Comparison of ENCODE assay signal across 1 fruit fly cellular context in genomic region chr2L:10676933-10677714, dm6.
TF ChIP-seq lines count a peak whose summit lies in the region.

Gene CG17104 (plus strand): TSS chr2L:10677198.

TF ChIP-seq in whole organism, embryonic, 481 proteins besides CTCF, POLR2A, EP300 and RAD21 (continued from another document and continues in another):
- TF ChIP-seq CG17385 (GFP tag; optimal IDR thresholded peaks at IDR 0.05; lab: Kevin White, UChicago) (peak; percentile 34), CG3281 (GFP tag; optimal IDR thresholded peaks at IDR 0.05; lab: Kevin White, UChicago) (peak; percentile 33), gem (tag; optimal IDR thresholded peaks at IDR 0.05; lab: Kevin White, UChicago) (peak; percentile 66), CG7357 (GFP tag; IDR thresholded peaks at IDR 0.05; lab: Robert Waterston, UW) (no peak), CG12744 (GFP tag; optimal IDR thresholded peaks at IDR 0.05; lab: Kevin White, UChicago) (no peak), grau (tag; optimal IDR thresholded peaks at IDR 0.05; lab: Kevin White, UChicago) (peak; percentile 56), lbe (GFP tag; optimal IDR thresholded peaks at IDR 0.05; lab: Kevin White, UChicago) (no peak), Trl (optimal IDR thresholded peaks at IDR 0.05; lab: Kevin White, UChicago) (no peak), Trl (GFP tag; optimal IDR thresholded peaks at IDR 0.05; lab: Kevin White, UChicago) (peak; percentile 9), CG1603 (tag; optimal IDR thresholded peaks at IDR 0.05; lab: Kevin White, UChicago) (no peak), slou (GFP tag; optimal IDR thresholded peaks at IDR 0.05; lab: Kevin White, UChicago) (no peak), repo (GFP tag; optimal IDR thresholded peaks at IDR 0.05; lab: Kevin White, UChicago) (no peak), Lhr (GFP tag; optimal IDR thresholded peaks at IDR 0.05; lab: Kevin White, UChicago) (no peak), mam (GFP tag; optimal IDR thresholded peaks at IDR 0.05; lab: Kevin White, UChicago) (peak; percentile 4), CG11504 (tag; optimal IDR thresholded peaks at IDR 0.05; lab: Kevin White, UChicago) (peak; percentile 59), Hr51 (GFP tag; optimal IDR thresholded peaks at IDR 0.05; lab: Kevin White, UChicago) (peak in 1 of 2 experiments; percentile 51), pfk (GFP tag; optimal IDR thresholded peaks at IDR 0.05; lab: Kevin White, UChicago) (no peak), NFAT (GFP tag; IDR thresholded peaks at IDR 0.05; lab: Robert Waterston, UW) (peak; percentile 15; the same call in 1 of the 2 replicates), CG15514 (GFP tag; optimal IDR thresholded peaks at IDR 0.05; lab: Kevin White, UChicago) (peak; percentile 60), pita (GFP tag; optimal IDR thresholded peaks at IDR 0.05; lab: Kevin White, UChicago) (no peak), CG6689 (GFP tag; IDR thresholded peaks at IDR 0.05; lab: Robert Waterston, UW) (no peak), ab (GFP tag; optimal IDR thresholded peaks at IDR 0.05; lab: Kevin White, UChicago) (no peak), Sox100B (GFP tag; optimal IDR thresholded peaks at IDR 0.05; lab: Kevin White, UChicago) (no peak), knrl (GFP tag; IDR thresholded peaks at IDR 0.05; lab: Robert Waterston, UW; ENCODE audit: partially characterized antibody) (no peak), sna (GFP tag; IDR thresholded peaks at IDR 0.05; lab: Robert Waterston, UW; ENCODE audit: partially characterized antibody) (no peak), H2.0 (GFP tag; IDR thresholded peaks at IDR 0.05; lab: Robert Waterston, UW) (0 out of 2 replicates have a peak, but pooled peaks have one; percentile 14), Dll (GFP tag; IDR thresholded peaks at IDR 0.05; lab: Robert Waterston, UW; ENCODE audit: partially characterized antibody) (no peak), CG2120 (GFP tag; optimal IDR thresholded peaks at IDR 0.05; lab: Kevin White, UChicago) (peak; percentile 62), CG3407 (GFP tag; optimal IDR thresholded peaks at IDR 0.05; lab: Kevin White, UChicago) (no peak), ems (GFP tag; optimal IDR thresholded peaks at IDR 0.05; lab: Kevin White, UChicago) (no peak), CG17186 (GFP tag; optimal IDR thresholded peaks at IDR 0.05; lab: Kevin White, UChicago) (no peak), CG4404 (GFP tag; IDR thresholded peaks at IDR 0.05; lab: Robert Waterston, UW) (no peak), Bgb (GFP tag; IDR thresholded peaks at IDR 0.05; lab: Robert Waterston, UW; ENCODE audit: partially characterized antibody) (no peak), Asciz (GFP tag; optimal IDR thresholded peaks at IDR 0.05; lab: Kevin White, UChicago) (peak; percentile 17), sd (tag; optimal IDR thresholded peaks at IDR 0.05; lab: Kevin White, UChicago) (peak; percentile 35), corto (GFP tag; optimal IDR thresholded peaks at IDR 0.05; lab: Kevin White, UChicago) (no peak), CG31441 (GFP tag; IDR thresholded peaks at IDR 0.05; lab: Robert Waterston, UW) (0 out of 2 replicates have a peak, but pooled peaks have one; percentile 13), CG18262 (tag; optimal IDR thresholded peaks at IDR 0.05; lab: Kevin White, UChicago) (no peak), CG17361 (GFP tag; IDR thresholded peaks at IDR 0.05; lab: Robert Waterston, UW) (no peak), zen2 (GFP tag; IDR thresholded peaks at IDR 0.05; lab: Robert Waterston, UW; ENCODE audit: partially characterized antibody) (no peak), CG11695 (GFP tag; IDR thresholded peaks at IDR 0.05; lab: Robert Waterston, UW) (no peak), fd96Cb (tag; optimal IDR thresholded peaks at IDR 0.05; lab: Kevin White, UChicago) (no peak), bsh (GFP tag; optimal IDR thresholded peaks at IDR 0.05; lab: Kevin White, UChicago) (no peak), Atf3 (GFP tag; optimal IDR thresholded peaks at IDR 0.05; lab: Kevin White, UChicago) (no peak), Gsc (GFP tag; IDR thresholded peaks at IDR 0.05; lab: Robert Waterston, UW) (no peak), CG17829 (tag; optimal IDR thresholded peaks at IDR 0.05; lab: Kevin White, UChicago) (no peak), Dbx (GFP tag; IDR thresholded peaks at IDR 0.05; lab: Robert Waterston, UW) (no peak), CG4617 (GFP tag; optimal IDR thresholded peaks at IDR 0.05; lab: Kevin White, UChicago; ENCODE audit: borderline replicate concordance) (no peak), CG7556 (GFP tag; optimal IDR thresholded peaks at IDR 0.05; lab: Kevin White, UChicago) (peak; percentile 32), dysf (GFP tag; IDR thresholded peaks at IDR 0.05; lab: Robert Waterston, UW) (peak; percentile 43; the same call in 1 of the 3 replicates), zfh2 (GFP tag; optimal IDR thresholded peaks at IDR 0.05; lab: Kevin White, UChicago) (no peak), Deaf1 (tag; optimal IDR thresholded peaks at IDR 0.05; lab: Kevin White, UChicago) (no peak), CG1529 (GFP tag; optimal IDR thresholded peaks at IDR 0.05; lab: Kevin White, UChicago) (no peak), Mad (GFP tag; optimal IDR thresholded peaks at IDR 0.05; lab: Kevin White, UChicago) (no peak), CG10321 (GFP tag; IDR thresholded peaks at IDR 0.05; lab: Robert Waterston, UW) (no peak), Dfd (GFP tag; optimal IDR thresholded peaks at IDR 0.05; lab: Kevin White, UChicago) (no peak), Xbp1 (GFP tag; optimal IDR thresholded peaks at IDR 0.05; lab: Kevin White, UChicago) (peak; percentile 17), Sry-δ (GFP tag; optimal IDR thresholded peaks at IDR 0.05; lab: Kevin White, UChicago) (no peak), Hmr (GFP tag; optimal IDR thresholded peaks at IDR 0.05; lab: Kevin White, UChicago) (peak; percentile 31), CG10274 (GFP tag; optimal IDR thresholded peaks at IDR 0.05; lab: Kevin White, UChicago) (no peak), CG7372 (GFP tag; IDR thresholded peaks at IDR 0.05; lab: Robert Waterston, UW) (no peak), Spps (tag; optimal IDR thresholded peaks at IDR 0.05; lab: Kevin White, UChicago) (no peak), CG9437 (GFP tag; optimal IDR thresholded peaks at IDR 0.05; lab: Kevin White, UChicago) (no peak), CG9215 (GFP tag; IDR thresholded peaks at IDR 0.05; lab: Robert Waterston, UW) (no peak), CG7271 (tag; optimal IDR thresholded peaks at IDR 0.05; lab: Kevin White, UChicago) (no peak), CG18476 (GFP tag; optimal IDR thresholded peaks at IDR 0.05; lab: Kevin White, UChicago) (no peak), CG11247 (GFP tag; IDR thresholded peaks at IDR 0.05; lab: Robert Waterston, UW) (no peak), Ets97D (GFP tag; optimal IDR thresholded peaks at IDR 0.05; lab: Kevin White, UChicago) (no peak), inv (GFP tag; IDR thresholded peaks at IDR 0.05; lab: Robert Waterston, UW; ENCODE audit: partially characterized antibody) (no peak), Nf-YB (GFP tag; optimal IDR thresholded peaks at IDR 0.05; lab: Kevin White, UChicago) (no peak), Sry-β (GFP tag; optimal IDR thresholded peaks at IDR 0.05; lab: Kevin White, UChicago) (no peak), gro (GFP tag; optimal IDR thresholded peaks at IDR 0.05; lab: Kevin White, UChicago) (no peak), Oli (tag; optimal IDR thresholded peaks at IDR 0.05; lab: Kevin White, UChicago) (peak; percentile 49), br (optimal IDR thresholded peaks at IDR 0.05; lab: Kevin White, UChicago) (no peak), Antp (GFP tag; optimal IDR thresholded peaks at IDR 0.05; lab: Kevin White, UChicago) (no peak), rib (GFP tag; IDR thresholded peaks at IDR 0.05; lab: Robert Waterston, UW) (no peak), lab (GFP tag; optimal IDR thresholded peaks at IDR 0.05; lab: Kevin White, UChicago) (peak; percentile 32), hkb (optimal IDR thresholded peaks at IDR 0.05; lab: Kevin White, UChicago) (no peak), hkb (GFP tag; IDR thresholded peaks at IDR 0.05; lab: Robert Waterston, UW) (peak; percentile 49; the same call in 1 of the 2 replicates), shn (GFP tag; optimal IDR thresholded peaks at IDR 0.05; lab: Kevin White, UChicago) (no peak), CG13296 (GFP tag; optimal IDR thresholded peaks at IDR 0.05; lab: Kevin White, UChicago) (peak; percentile 14), gce (GFP tag; IDR thresholded peaks at IDR 0.05; lab: Robert Waterston, UW) (no peak), psq (GFP tag; optimal IDR thresholded peaks at IDR 0.05; lab: Kevin White, UChicago) (no peak), scrt (GFP tag; optimal IDR thresholded peaks at IDR 0.05; lab: Kevin White, UChicago) (no peak), Camta (GFP tag; optimal IDR thresholded peaks at IDR 0.05; lab: Kevin White, UChicago) (no peak), fd64A (GFP tag; optimal IDR thresholded peaks at IDR 0.05; lab: Kevin White, UChicago) (no peak), fu2 (GFP tag; optimal IDR thresholded peaks at IDR 0.05; lab: Kevin White, UChicago) (no peak), Kr (GFP tag; optimal IDR thresholded peaks at IDR 0.05; lab: Kevin White, UChicago) (no peak), CG11560 (tag; IDR thresholded peaks at IDR 0.05; lab: Robert Waterston, UW) (no peak), zf30C (GFP tag; optimal IDR thresholded peaks at IDR 0.05; lab: Kevin White, UChicago) (no peak), mirr (GFP tag; optimal IDR thresholded peaks at IDR 0.05; lab: Kevin White, UChicago) (no peak), croc (GFP tag; conservative IDR thresholded peaks at IDR 0.05; lab: Robert Waterston, UW) (no peak), ken (GFP tag; IDR thresholded peaks at IDR 0.05; lab: Robert Waterston, UW) (no peak), CG14441 (GFP tag; IDR thresholded peaks at IDR 0.05; lab: Robert Waterston, UW) (no peak), pb (GFP tag; optimal IDR thresholded peaks at IDR 0.05; lab: Kevin White, UChicago) (no peak), CG13424 (tag; optimal IDR thresholded peaks at IDR 0.05; lab: Kevin White, UChicago) (peak; percentile 51), Ptx1 (GFP tag; IDR thresholded peaks at IDR 0.05; lab: Robert Waterston, UW) (peak; percentile 36; the same call in 1 of the 2 replicates), sob (GFP tag; IDR thresholded peaks at IDR 0.05; lab: Robert Waterston, UW) (no peak), NC2α (GFP tag; optimal IDR thresholded peaks at IDR 0.05; lab: Kevin White, UChicago) (no peak), ATbp (GFP tag; optimal IDR thresholded peaks at IDR 0.05; lab: Kevin White, UChicago) (peak; percentile 26), aop (GFP tag; IDR thresholded peaks at IDR 0.05; lab: Robert Waterston, UW) (no peak), CG10431 (GFP tag; optimal IDR thresholded peaks at IDR 0.05; lab: Kevin White, UChicago) (no peak), sim (GFP tag; IDR thresholded peaks at IDR 0.05; lab: Robert Waterston, UW) (no peak), lilli (GFP tag; optimal IDR thresholded peaks at IDR 0.05; lab: Kevin White, UChicago) (peak; percentile 16), CG2678 (tag; optimal IDR thresholded peaks at IDR 0.05; lab: Kevin White, UChicago) (peak; percentile 56), CG31365 (tag; optimal IDR thresholded peaks at IDR 0.05; lab: Kevin White, UChicago) (no peak), CG6765 (GFP tag; optimal IDR thresholded peaks at IDR 0.05; lab: Kevin White, UChicago) (no peak), chn (GFP tag; optimal IDR thresholded peaks at IDR 0.05; lab: Kevin White, UChicago) (no peak), Ets65A (GFP tag; lab: Kevin White, UChicago) (no peak), ase (GFP tag; IDR thresholded peaks at IDR 0.05; lab: Robert Waterston, UW) (no peak), tgo (GFP tag; IDR thresholded peaks at IDR 0.05; lab: Robert Waterston, UW) (no peak), nom (GFP tag; optimal IDR thresholded peaks at IDR 0.05; lab: Kevin White, UChicago) (peak; percentile 24), CG3995 (GFP tag; optimal IDR thresholded peaks at IDR 0.05; lab: Kevin White, UChicago) (no peak), sima (GFP tag; optimal IDR thresholded peaks at IDR 0.05; lab: Kevin White, UChicago) (no peak), CG6683 (GFP tag; optimal IDR thresholded peaks at IDR 0.05; lab: Kevin White, UChicago) (no peak), ind (GFP tag; optimal IDR thresholded peaks at IDR 0.05; lab: Kevin White, UChicago) (peak; percentile 1), CG12769 (tag; optimal IDR thresholded peaks at IDR 0.05; lab: Kevin White, UChicago) (no peak), Usf (GFP tag; optimal IDR thresholded peaks at IDR 0.05; lab: Kevin White, UChicago) (no peak), CG31388 (GFP tag; optimal IDR thresholded peaks at IDR 0.05; lab: Kevin White, UChicago) (no peak), tx (GFP tag; optimal IDR thresholded peaks at IDR 0.05; lab: Kevin White, UChicago) (peak; percentile 29), pan (optimal IDR thresholded peaks at IDR 0.05; lab: Kevin White, UChicago) (no peak), pan (GFP tag; optimal IDR thresholded peaks at IDR 0.05 in 1 of 2, IDR thresholded peaks at IDR 0.05 in 1 of 2) (peak in 1 of 2 experiments; percentile 32), CG13775 (GFP tag; optimal IDR thresholded peaks at IDR 0.05; lab: Kevin White, UChicago) (no peak), BtbVII (GFP tag; optimal IDR thresholded peaks at IDR 0.05; lab: Kevin White, UChicago) (no peak), cad (GFP tag; optimal IDR thresholded peaks at IDR 0.05; lab: Kevin White, UChicago) (no peak), CG3847 (GFP tag; IDR thresholded peaks at IDR 0.05; lab: Robert Waterston, UW) (0 out of 2 replicates have a peak, but pooled peaks have one; percentile 21), cwo (GFP tag; optimal IDR thresholded peaks at IDR 0.05; lab: Kevin White, UChicago) (peak; percentile 7), Six4 (GFP tag; optimal IDR thresholded peaks at IDR 0.05; lab: Kevin White, UChicago) (no peak), ara (GFP tag; IDR thresholded peaks at IDR 0.05; lab: Robert Waterston, UW) (no peak), CG42726 (GFP tag; IDR thresholded peaks at IDR 0.05; lab: Robert Waterston, UW; ENCODE audit: partially characterized antibody) (no peak), stwl (tag; optimal IDR thresholded peaks at IDR 0.05; lab: Kevin White, UChicago) (no peak), schlank (tag; optimal IDR thresholded peaks at IDR 0.05; lab: Kevin White, UChicago) (no peak), HLH3B (GFP tag; IDR thresholded peaks at IDR 0.05; lab: Robert Waterston, UW) (0 out of 2 replicates have a peak, but pooled peaks have one; percentile 28), YL-1 (GFP tag; optimal IDR thresholded peaks at IDR 0.05; lab: Kevin White, UChicago) (no peak), Adf1 (GFP tag; IDR thresholded peaks at IDR 0.05; lab: Robert Waterston, UW) (no peak), hth (optimal IDR thresholded peaks at IDR 0.05; lab: Kevin White, UChicago) (no peak), B-H2 (GFP tag; optimal IDR thresholded peaks at IDR 0.05; lab: Kevin White, UChicago) (no peak)
